Fruit fly (Drosophila melanogaster): ENCODE data around the gene CG1578.

Gene CG1578

DNA sequence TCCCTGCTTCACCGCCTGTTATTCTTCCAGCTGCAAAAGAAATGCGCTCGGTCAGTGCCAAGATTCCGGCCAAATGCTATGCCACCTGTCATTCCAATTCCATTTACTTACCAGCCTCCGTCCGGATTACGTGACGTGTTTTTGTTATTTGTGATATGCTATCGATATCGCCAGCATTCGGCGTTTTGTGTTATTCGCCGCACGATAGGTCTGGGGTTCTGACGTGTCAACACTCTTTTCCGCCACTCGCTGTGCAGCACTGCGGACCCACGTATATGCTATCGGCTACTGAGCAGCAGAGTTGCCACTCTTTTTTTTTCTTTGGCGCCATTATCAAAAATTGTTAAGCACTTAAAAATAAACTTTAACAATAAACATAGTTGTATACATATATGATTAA lies 36.0 kb upstream of the CG1578 start, which contains the start of gene p24-1:
TSS of gene p24-1 (minus strand) at position 221 of the 400 bp plus-strand sequence.
- TF ChIP-seq CG7101 (tag; optimal IDR thresholded peaks at IDR 0.05): peak; percentile 81
- peak; percentile 67 for TF ChIP-seq ovo (GFP tag; optimal IDR thresholded peaks at IDR 0.05)
- no peak for TF ChIP-seq CG12768 (GFP tag; optimal IDR thresholded peaks at IDR 0.05)
- peak; percentile 81 for TF ChIP-seq bab1 (GFP tag; optimal IDR thresholded peaks at IDR 0.05)
- peak; percentile 24 for TF ChIP-seq CG11617 (GFP tag; optimal IDR thresholded peaks at IDR 0.05)
- TF ChIP-seq CG14711 (tag; optimal IDR thresholded peaks at IDR 0.05): peak; percentile 76
- peak; percentile 88 for TF ChIP-seq Crg-1 (GFP tag; optimal IDR thresholded peaks at IDR 0.05)
- peak; percentile 88 for TF ChIP-seq CG1620 (GFP tag; optimal IDR thresholded peaks at IDR 0.05)
- peak; percentile 41 for TF ChIP-seq cic (GFP tag; optimal IDR thresholded peaks at IDR 0.05)
- peak; percentile 85 for TF ChIP-seq Mnt (GFP tag; optimal IDR thresholded peaks at IDR 0.05)
- TF ChIP-seq CG33017 (tag; optimal IDR thresholded peaks at IDR 0.05): no peak
- TF ChIP-seq Hr96 (GFP tag; optimal IDR thresholded peaks at IDR 0.05): no peak
- TF ChIP-seq kay (GFP tag; ENCODE audit: borderline replicate concordance): no peak
- TF ChIP-seq CG7045 (GFP tag; optimal IDR thresholded peaks at IDR 0.05): no peak
- TF ChIP-seq pad (GFP tag; optimal IDR thresholded peaks at IDR 0.05): peak; percentile 73
- TF ChIP-seq Clk (GFP tag; optimal IDR thresholded peaks at IDR 0.05): no peak
- no peak for TF ChIP-seq cnc (optimal IDR thresholded peaks at IDR 0.05)
- peak; percentile 16 for TF ChIP-seq tj (GFP tag; optimal IDR thresholded peaks at IDR 0.05)
- peak; percentile 28 for TF ChIP-seq toe (GFP tag; optimal IDR thresholded peaks at IDR 0.05)
- TF ChIP-seq CG5204 (GFP tag; optimal IDR thresholded peaks at IDR 0.05): no peak

DNA sequence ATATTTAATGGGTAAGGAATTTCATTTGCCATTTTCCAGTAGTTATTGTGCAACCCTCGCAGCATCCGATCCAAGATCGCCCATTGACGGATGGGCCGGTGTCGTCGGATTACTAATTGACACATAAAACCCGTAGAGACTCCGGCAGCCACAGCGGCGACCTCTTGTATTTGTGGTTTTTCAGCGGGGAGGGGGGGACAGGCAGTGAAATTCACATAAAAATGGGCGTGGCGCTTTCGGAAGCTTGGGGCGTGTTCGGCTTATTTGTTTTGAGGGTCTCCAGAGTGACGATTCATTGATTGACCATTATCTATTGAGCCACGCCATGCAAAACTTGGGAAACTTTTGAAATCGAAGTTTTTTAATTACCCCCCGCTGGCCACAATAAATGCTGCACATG lies 32.9 kb upstream of the CG1578 start:
- no peak for TF ChIP-seq CG5204 (GFP tag; optimal IDR thresholded peaks at IDR 0.05)
- no peak for TF ChIP-seq cnc (optimal IDR thresholded peaks at IDR 0.05)

dm6 chrX:11848507-11849264 lies 32.3 kb upstream of the CG1578 start:
- TF ChIP-seq ovo (GFP tag; optimal IDR thresholded peaks at IDR 0.05) (no peak), CG7101 (tag; optimal IDR thresholded peaks at IDR 0.05) (no peak), CG14711 (tag; optimal IDR thresholded peaks at IDR 0.05) (no peak), CG33017 (tag; optimal IDR thresholded peaks at IDR 0.05) (no peak), kay (GFP tag; ENCODE audit: borderline replicate concordance) (no peak), cic (GFP tag; optimal IDR thresholded peaks at IDR 0.05) (no peak), Crg-1 (GFP tag; optimal IDR thresholded peaks at IDR 0.05) (no peak), cnc (optimal IDR thresholded peaks at IDR 0.05) (no peak), CG7045 (GFP tag; optimal IDR thresholded peaks at IDR 0.05) (no peak), CG1620 (GFP tag; optimal IDR thresholded peaks at IDR 0.05) (no peak), bab1 (GFP tag; optimal IDR thresholded peaks at IDR 0.05) (no peak), tj (GFP tag; optimal IDR thresholded peaks at IDR 0.05) (no peak), Hr96 (GFP tag; optimal IDR thresholded peaks at IDR 0.05) (no peak), toe (GFP tag; optimal IDR thresholded peaks at IDR 0.05) (no peak), Mnt (GFP tag; optimal IDR thresholded peaks at IDR 0.05) (no peak)

dm6 chrX:11846049-11846718 lies 29.8 kb upstream of the CG1578 start, which contains the start of gene CG15740:
TSS of gene CG15740 (minus strand) at chrX:11846099.
- TF ChIP-seq bab1 (GFP tag; optimal IDR thresholded peaks at IDR 0.05) (no peak), CG5204 (GFP tag; optimal IDR thresholded peaks at IDR 0.05) (no peak), CG12768 (GFP tag; optimal IDR thresholded peaks at IDR 0.05) (no peak), kay (GFP tag; ENCODE audit: borderline replicate concordance) (no peak), CG1620 (GFP tag; optimal IDR thresholded peaks at IDR 0.05) (no peak), Clk (GFP tag; optimal IDR thresholded peaks at IDR 0.05) (no peak)

- TF ChIP-seq cnc (optimal IDR thresholded peaks at IDR 0.05) (no peak), Clk (GFP tag; optimal IDR thresholded peaks at IDR 0.05) (no peak), kay (GFP tag; ENCODE audit: borderline replicate concordance) (no peak), CG5204 (GFP tag; optimal IDR thresholded peaks at IDR 0.05) (no peak), toe (GFP tag; optimal IDR thresholded peaks at IDR 0.05) (no peak), tj (GFP tag; optimal IDR thresholded peaks at IDR 0.05) (no peak), Hr96 (GFP tag; optimal IDR thresholded peaks at IDR 0.05) (no peak), Crg-1 (GFP tag; optimal IDR thresholded peaks at IDR 0.05) (no peak), CG7101 (tag; optimal IDR thresholded peaks at IDR 0.05) (no peak), bab1 (GFP tag; optimal IDR thresholded peaks at IDR 0.05) (no peak), CG14711 (tag; optimal IDR thresholded peaks at IDR 0.05) (no peak), CG1620 (GFP tag; optimal IDR thresholded peaks at IDR 0.05) (no peak), CG7045 (GFP tag; optimal IDR thresholded peaks at IDR 0.05) (no peak), cic (GFP tag; optimal IDR thresholded peaks at IDR 0.05) (no peak), CG12768 (GFP tag; optimal IDR thresholded peaks at IDR 0.05) (no peak), Mnt (GFP tag; optimal IDR thresholded peaks at IDR 0.05) (no peak), CG11617 (GFP tag; optimal IDR thresholded peaks at IDR 0.05) (no peak), CG33017 (tag; optimal IDR thresholded peaks at IDR 0.05) (no peak), pad (GFP tag; optimal IDR thresholded peaks at IDR 0.05) (no peak)
Observed at dm6 chrX:11841702-11842378, 25.5 kb upstream of the CG1578 start.

- TF ChIP-seq cnc (optimal IDR thresholded peaks at IDR 0.05): no peak
- TF ChIP-seq CG12768 (GFP tag; optimal IDR thresholded peaks at IDR 0.05): no peak
- no peak for TF ChIP-seq Mnt (GFP tag; optimal IDR thresholded peaks at IDR 0.05)
- no peak for TF ChIP-seq CG11617 (GFP tag; optimal IDR thresholded peaks at IDR 0.05)
- TF ChIP-seq ovo (GFP tag; optimal IDR thresholded peaks at IDR 0.05): no peak
- TF ChIP-seq CG7045 (GFP tag; optimal IDR thresholded peaks at IDR 0.05): no peak
- no peak for TF ChIP-seq CG5204 (GFP tag; optimal IDR thresholded peaks at IDR 0.05)
- TF ChIP-seq Crg-1 (GFP tag; optimal IDR thresholded peaks at IDR 0.05): no peak
- TF ChIP-seq CG14711 (tag; optimal IDR thresholded peaks at IDR 0.05): no peak
- TF ChIP-seq tj (GFP tag; optimal IDR thresholded peaks at IDR 0.05): no peak
- TF ChIP-seq kay (GFP tag; ENCODE audit: borderline replicate concordance): no peak
- TF ChIP-seq CG33017 (tag; optimal IDR thresholded peaks at IDR 0.05): no peak
- TF ChIP-seq bab1 (GFP tag; optimal IDR thresholded peaks at IDR 0.05): no peak
- no peak for TF ChIP-seq pad (GFP tag; optimal IDR thresholded peaks at IDR 0.05)
- TF ChIP-seq Hr96 (GFP tag; optimal IDR thresholded peaks at IDR 0.05): no peak
- no peak for TF ChIP-seq CG1620 (GFP tag; optimal IDR thresholded peaks at IDR 0.05)
- TF ChIP-seq toe (GFP tag; optimal IDR thresholded peaks at IDR 0.05): no peak
- TF ChIP-seq CG7101 (tag; optimal IDR thresholded peaks at IDR 0.05): no peak
- no peak for TF ChIP-seq cic (GFP tag; optimal IDR thresholded peaks at IDR 0.05)
Observed at dm6 chrX:11839308-11839707, 23.0 kb upstream of the CG1578 start, which contains the start of gene Cyp28c1. TSS of gene Cyp28c1 (plus strand) at chrX:11839608.

Measured in whole organism, adult.